Worm (Caenorhabditis elegans) whole organism, late embryonic: ENCODE results near the gene C05D12.4.

ENCODE experiments used
- F13H6.1 ChIP-seq: sonication (generic microtip); optimal IDR thresholded peaks from 2 replicates; lab custom pipeline; 2016; ENCODE audit warnings: missing genetic modification characterization, missing compliant biosample characterization
- lin-11 ChIP-seq: fragments of 200-800 bp; sonication (Bioruptor generic); optimal IDR thresholded peaks from 2 replicates; lab custom pipeline; 2018; ENCODE audit warnings: mild to moderate bottlenecking, missing genetic modification characterization, missing compliant biosample characterization
- pha-4 ChIP-seq: fragments of 150-350 bp; optimal IDR thresholded peaks from 2 replicates; lab custom pipeline; 2018; ENCODE audit warnings: missing biosample characterization, missing genetic modification reagents, missing genetic modification characterization
- pqm-1 ChIP-seq: sonication (generic microtip); optimal IDR thresholded peaks from 2 replicates; lab custom pipeline; 2016; ENCODE audit warnings: missing genetic modification characterization, missing compliant biosample characterization
- ztf-16 ChIP-seq: sonication (generic microtip); optimal IDR thresholded peaks from 2 replicates; lab custom pipeline; 2017; ENCODE audit warnings: missing genetic modification characterization, missing compliant biosample characterization

DNA sequence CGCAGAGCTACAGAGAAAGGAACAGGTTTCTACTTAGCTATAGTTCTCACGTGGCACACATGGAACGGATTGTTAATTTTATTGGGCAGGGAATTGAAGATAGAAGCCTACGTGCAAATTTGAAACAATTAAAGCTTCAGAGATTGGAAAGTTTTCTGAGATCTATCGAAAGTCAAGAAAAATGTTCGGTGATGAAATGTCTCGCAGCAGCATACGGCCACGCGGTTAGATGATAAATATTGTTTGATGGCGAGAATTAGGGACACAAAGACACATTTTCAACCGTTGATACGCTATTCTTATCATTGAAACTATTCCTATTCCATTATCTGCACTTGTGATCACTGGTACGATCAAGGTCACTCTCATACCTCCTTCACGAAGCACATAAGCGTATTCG lies 40.9 kb downstream of the C05D12.4 start:
- TF ChIP-seq ztf-16 (tag; lab: Kevin White, UChicago) (no peak), lin-11 (tag; lab: Kevin White, UChicago) (no peak), pqm-1 (tag; lab: Kevin White, UChicago) (no peak), pha-4 (tag; lab: Kevin White, UChicago) (no peak), F13H6.1 (no peak)
